Fruit fly (Drosophila melanogaster) whole organism, embryonic: ENCODE measurements around the gene inaE.

ENCODE experiments used
- CG14860 ChIP-seq: fragments of 200-800 bp; sonication (Bioruptor generic); IDR thresholded peaks from 3 replicates; pipeline ENCODE4 v1.3.6; 2022; ENCODE audit warnings: missing biosample characterization, missing genetic modification characterization; ENCODE audit not compliant: partially characterized antibody
- CG17328 ChIP-seq: fragments of 200-800 bp; sonication (Bioruptor generic); IDR thresholded peaks from 2 replicates; pipeline ENCODE4 v1.3.6; 2022; ENCODE audit warnings: missing biosample characterization, missing genetic modification characterization
- CG18476 ChIP-seq: fragments of 200-800 bp; sonication (Bioruptor generic); optimal IDR thresholded peaks from 2 replicates; lab custom pipeline; 2016; ENCODE audit warnings: missing biosample characterization, mild to moderate bottlenecking, missing genetic modification characterization
- CG2116 ChIP-seq: fragments of 200-800 bp; sonication (Bioruptor generic); optimal IDR thresholded peaks from 3 replicates; lab custom pipeline; 2018; ENCODE audit warnings: missing biosample characterization, mild to moderate bottlenecking, missing genetic modification characterization
- CG2120 ChIP-seq: fragments of 200-800 bp; sonication (Bioruptor generic); optimal IDR thresholded peaks from 3 replicates; lab custom pipeline; 2016; ENCODE audit warnings: missing biosample characterization, missing genetic modification characterization
- CG2202 ChIP-seq: fragments of 200-800 bp; sonication (Bioruptor generic); optimal IDR thresholded peaks from 2 replicates; lab custom pipeline; 2018; ENCODE audit warnings: missing biosample characterization, mild to moderate bottlenecking, missing genetic modification characterization
- CG32772 ChIP-seq: fragments of 200-800 bp; sonication (Bioruptor generic); IDR thresholded peaks from 2 replicates; pipeline ENCODE4 v1.3.6; 2022; ENCODE audit warnings: missing biosample characterization, missing genetic modification characterization
- CG33557 ChIP-seq: fragments of 200-800 bp; sonication (Bioruptor generic); optimal IDR thresholded peaks from 2 replicates; lab custom pipeline; 2019; ENCODE audit warnings: missing biosample characterization, mild to moderate bottlenecking, missing genetic modification characterization, moderate library complexity
- CG42726 ChIP-seq: fragments of 200-800 bp; sonication (Bioruptor generic); IDR thresholded peaks from 2 replicates; pipeline ENCODE4 v1.3.6; 2022; ENCODE audit warnings: missing biosample characterization, missing genetic modification characterization; ENCODE audit not compliant: partially characterized antibody
- CG6791 ChIP-seq: fragments of 200-800 bp; sonication (Bioruptor generic); IDR thresholded peaks from 3 replicates; pipeline ENCODE4 v1.3.6; 2022; ENCODE audit warnings: missing biosample characterization, missing genetic modification characterization; ENCODE audit not compliant: partially characterized antibody
- CG7839 ChIP-seq: fragments of 200-800 bp; sonication (Bioruptor generic); optimal IDR thresholded peaks from 3 replicates; lab custom pipeline; 2018; ENCODE audit warnings: missing biosample characterization, mild to moderate bottlenecking, missing genetic modification characterization, moderate library complexity
- CG9797 ChIP-seq: fragments of 200-800 bp; sonication (Bioruptor generic); optimal IDR thresholded peaks from 3 replicates; lab custom pipeline; 2018; ENCODE audit warnings: missing biosample characterization, mild to moderate bottlenecking, missing genetic modification characterization
- CHES-1-like ChIP-seq: fragments of 200-800 bp; sonication (Bioruptor generic); optimal IDR thresholded peaks from 2 replicates; lab custom pipeline; 2016; ENCODE audit warnings: missing biosample characterization, missing genetic modification characterization
- Dfd ChIP-seq, 2 experiments: fragments of >200 bp; optimal IDR thresholded peaks; 2 replicates each; lab custom pipeline; 2017; ENCODE audit warnings: missing biosample characterization in 2 of 2, missing genetic modification characterization in 2 of 2
- Dip2 ChIP-seq: fragments of 200-800 bp; sonication (Bioruptor generic); IDR thresholded peaks from 2 replicates; pipeline ENCODE4 v1.3.6; 2022; ENCODE audit warnings: missing biosample characterization, missing genetic modification characterization
- Dll ChIP-seq: fragments of 200-800 bp; sonication (Bioruptor generic); IDR thresholded peaks from 4 replicates; pipeline ENCODE4 v1.3.6; 2022; ENCODE audit warnings: missing biosample characterization, missing genetic modification characterization; ENCODE audit not compliant: partially characterized antibody
- E2f1 ChIP-seq: fragments of 200-800 bp; sonication (Bioruptor generic); IDR thresholded peaks from 2 replicates; pipeline ENCODE4 v1.3.6; 2022; ENCODE audit warnings: missing biosample characterization, missing genetic modification characterization
- E2f2 ChIP-seq: fragments of 200-800 bp; sonication (Bioruptor generic); IDR thresholded peaks from 2 replicates; pipeline ENCODE4 v1.3.6; 2022; ENCODE audit warnings: missing biosample characterization, missing genetic modification characterization
- ERR ChIP-seq: fragments of 200-800 bp; sonication (Bioruptor generic); optimal IDR thresholded peaks from 2 replicates; lab custom pipeline; 2016; ENCODE audit warnings: missing biosample characterization, missing genetic modification characterization
- Ets97D ChIP-seq: fragments of 200-800 bp; sonication (Bioruptor generic); optimal IDR thresholded peaks from 3 replicates; lab custom pipeline; 2016; ENCODE audit warnings: missing biosample characterization, missing genetic modification characterization
- Gsc ChIP-seq: fragments of 200-800 bp; sonication (Bioruptor generic); IDR thresholded peaks from 2 replicates; pipeline ENCODE4 v1.3.6; 2022; ENCODE audit warnings: missing biosample characterization, missing genetic modification characterization
- HLHmδ ChIP-seq: fragments of 200-800 bp; sonication (Bioruptor generic); optimal IDR thresholded peaks from 2 replicates; lab custom pipeline; 2018; ENCODE audit warnings: missing biosample characterization, mild to moderate bottlenecking, missing genetic modification characterization, moderate library complexity
- Hr78 ChIP-seq, 2 experiments: fragments of 200-800 bp in 1 of 2; fragments of >200 bp in 1 of 2; sonication (Bioruptor generic) in 1 of 2; optimal IDR thresholded peaks; 2 replicates each; lab custom pipeline; 2017 to 2019; ENCODE audit warnings: missing biosample characterization in 2 of 2, missing genetic modification characterization in 2 of 2, mild to moderate bottlenecking in 1 of 2, moderate library complexity in 1 of 2
- Hsf ChIP-seq: fragments of 200-800 bp; sonication (Bioruptor generic); optimal IDR thresholded peaks from 3 replicates; lab custom pipeline; 2016; ENCODE audit warnings: missing biosample characterization, missing genetic modification characterization
- Lhr ChIP-seq: fragments of 200-800 bp; sonication (Bioruptor generic); optimal IDR thresholded peaks from 3 replicates; lab custom pipeline; 2017; ENCODE audit warnings: mild to moderate bottlenecking, missing biosample characterization, missing genetic modification reagents, missing genetic modification characterization
- Med ChIP-seq: fragments of 200-800 bp; sonication (Bioruptor generic); peaks from one replicate; lab custom pipeline; 2016; ENCODE audit warnings: missing biosample characterization, missing genetic modification characterization, mild to moderate bottlenecking, inconsistent platforms, moderate library complexity
- Nf-YA ChIP-seq: fragments of 200-800 bp; sonication (Bioruptor generic); IDR thresholded peaks from 2 replicates; pipeline ENCODE4 v1.3.6; 2022; ENCODE audit warnings: missing biosample characterization, missing genetic modification characterization
- Sin3A ChIP-seq: fragments of >200 bp; optimal IDR thresholded peaks from 2 replicates; lab custom pipeline; 2018
- Sry-δ ChIP-seq: fragments of 200-800 bp; sonication (Bioruptor generic); optimal IDR thresholded peaks from 2 replicates; lab custom pipeline; 2016; ENCODE audit warnings: missing biosample characterization, missing genetic modification characterization
- Ssrp ChIP-seq: fragments of 200-800 bp; sonication (Bioruptor generic); optimal IDR thresholded peaks from 2 replicates; lab custom pipeline; 2018; ENCODE audit warnings: missing biosample characterization, mild to moderate bottlenecking, missing genetic modification characterization, moderate library complexity
- Stat92E ChIP-seq, 3 experiments: fragments of >200 bp in 2 of 3; fragments of 200-800 bp in 1 of 3; sonication (Bioruptor generic) in 1 of 3; optimal IDR thresholded peaks; 2 replicates each; lab custom pipeline; 2017 to 2019; ENCODE audit warnings: missing biosample characterization in 3 of 3, missing genetic modification characterization in 3 of 3, mild to moderate bottlenecking in 1 of 3, moderate library complexity in 1 of 3
- amos ChIP-seq: fragments of 200-800 bp; sonication (Bioruptor generic); IDR thresholded peaks from 2 replicates; pipeline ENCODE4 v1.3.6; 2022; ENCODE audit warnings: missing biosample characterization, missing genetic modification characterization; ENCODE audit not compliant: partially characterized antibody
- aop ChIP-seq: fragments of 200-800 bp; sonication (Bioruptor generic); IDR thresholded peaks from 2 replicates; pipeline ENCODE4 v1.3.6; 2022; ENCODE audit warnings: missing biosample characterization, missing genetic modification characterization
- bbx ChIP-seq: fragments of 200-800 bp; sonication (Bioruptor generic); IDR thresholded peaks from 2 replicates; pipeline ENCODE4 v1.3.6; 2022; ENCODE audit warnings: missing biosample characterization, missing genetic modification characterization; ENCODE audit not compliant: partially characterized antibody
- danr ChIP-seq: fragments of 200-800 bp; sonication (Bioruptor generic); IDR thresholded peaks from 2 replicates; pipeline ENCODE4 v1.3.6; 2022; ENCODE audit warnings: missing biosample characterization, missing genetic modification characterization
- dysf ChIP-seq: fragments of 200-800 bp; sonication (Bioruptor generic); IDR thresholded peaks from 3 replicates; pipeline ENCODE4 v1.3.6; 2022; ENCODE audit warnings: missing biosample characterization, missing genetic modification characterization
- exex ChIP-seq: fragments of 200-800 bp; sonication (Bioruptor generic); optimal IDR thresholded peaks from 4 replicates; lab custom pipeline; 2018; ENCODE audit warnings: missing biosample characterization, mild to moderate bottlenecking, missing genetic modification characterization, moderate library complexity
- gro ChIP-seq: fragments of 200-800 bp; sonication (Bioruptor generic); optimal IDR thresholded peaks from 2 replicates; lab custom pipeline; 2016; ENCODE audit warnings: missing biosample characterization, missing genetic modification characterization
- gsb-n ChIP-seq: fragments of 200-800 bp; sonication (Bioruptor generic); optimal IDR thresholded peaks from 3 replicates; lab custom pipeline; 2018; ENCODE audit warnings: missing biosample characterization, mild to moderate bottlenecking, missing genetic modification characterization
- inv ChIP-seq: fragments of 200-800 bp; sonication (Bioruptor generic); IDR thresholded peaks from 2 replicates; pipeline ENCODE4 v1.3.6; 2022; ENCODE audit warnings: missing biosample characterization, missing genetic modification characterization; ENCODE audit not compliant: partially characterized antibody
- maf-S ChIP-seq: fragments of 200-800 bp; sonication (Bioruptor generic); optimal IDR thresholded peaks from 2 replicates; lab custom pipeline; 2016; ENCODE audit warnings: missing biosample characterization, missing genetic modification characterization
- mld ChIP-seq: fragments of 200-800 bp; sonication (Bioruptor generic); IDR thresholded peaks from 3 replicates; pipeline ENCODE4 v1.3.6; 2022; ENCODE audit warnings: missing biosample characterization, missing genetic modification characterization; ENCODE audit not compliant: partially characterized antibody
- phol ChIP-seq: fragments of 200-800 bp; sonication (Bioruptor generic); optimal IDR thresholded peaks from 3 replicates; lab custom pipeline; 2018; ENCODE audit warnings: missing biosample characterization, mild to moderate bottlenecking, missing genetic modification characterization, moderate library complexity
- pzg ChIP-seq: fragments of 200-800 bp; sonication (Bioruptor generic); optimal IDR thresholded peaks from 3 replicates; lab custom pipeline; 2018; ENCODE audit warnings: missing biosample characterization, mild to moderate bottlenecking, missing genetic modification characterization, moderate library complexity
- scrt ChIP-seq: fragments of 200-800 bp; sonication (Bioruptor generic); optimal IDR thresholded peaks from 2 replicates; lab custom pipeline; 2018; ENCODE audit warnings: missing biosample characterization, mild to moderate bottlenecking, missing genetic modification characterization, moderate library complexity
- sens ChIP-seq: fragments of 200-800 bp; sonication (Bioruptor generic); peaks from one replicate; lab custom pipeline; 2016; ENCODE audit warnings: missing biosample characterization, missing genetic modification characterization
- sna ChIP-seq: fragments of 200-800 bp; sonication (Bioruptor generic); IDR thresholded peaks from 2 replicates; pipeline ENCODE4 v1.3.6; 2022; ENCODE audit warnings: missing biosample characterization, missing genetic modification characterization; ENCODE audit not compliant: partially characterized antibody
- stc ChIP-seq: fragments of 200-800 bp; sonication (Bioruptor generic); IDR thresholded peaks from 2 replicates; pipeline ENCODE4 v1.3.6; 2022; ENCODE audit warnings: missing biosample characterization, missing genetic modification characterization
- unc-4 ChIP-seq: fragments of 200-800 bp; sonication (Bioruptor generic); IDR thresholded peaks from 2 replicates; pipeline ENCODE4 v1.3.6; 2022; ENCODE audit warnings: missing biosample characterization, missing genetic modification characterization; ENCODE audit not compliant: partially characterized antibody
- zen2 ChIP-seq: fragments of 200-800 bp; sonication (Bioruptor generic); IDR thresholded peaks from 3 replicates; pipeline ENCODE4 v1.3.6; 2022; ENCODE audit warnings: missing biosample characterization, missing genetic modification characterization; ENCODE audit not compliant: partially characterized antibody

inaE gene

DNA sequence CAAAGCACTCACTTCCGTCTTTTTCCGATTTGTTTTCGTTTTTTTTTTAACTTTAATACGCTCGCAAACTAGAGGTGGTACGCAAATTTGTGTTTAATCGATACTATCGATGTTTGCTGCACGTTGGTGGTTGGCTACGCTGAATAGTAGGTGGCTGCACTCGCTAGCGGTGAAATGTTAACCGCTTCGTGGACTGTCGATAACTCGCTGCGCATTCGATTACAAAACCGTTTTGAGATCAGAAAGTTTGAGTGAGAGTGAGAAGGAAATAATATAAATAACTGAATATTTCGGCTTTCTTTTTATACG, 47.4 kb upstream of the inaE start, which contains the start of gene g (continued):
- no peak for TF ChIP-seq CG17328 (GFP tag; lab: Robert Waterston, UW)
- peak; percentile 63 for TF ChIP-seq sna (GFP tag; lab: Robert Waterston, UW)
- TF ChIP-seq zen2, result peak; percentile 52; the same call in 1 of the 3 replicates
- TF ChIP-seq Sin3A (lab: Kevin White, UChicago), result peak; percentile 69
- no peak for TF ChIP-seq stc (GFP tag; lab: Robert Waterston, UW)
- TF ChIP-seq CHES-1-like (GFP tag; lab: Kevin White, UChicago), result peak; percentile 46
- no peak for TF ChIP-seq gsb-n (tag; lab: Kevin White, UChicago)
- no peak for TF ChIP-seq exex (tag; lab: Kevin White, UChicago)
- TF ChIP-seq Lhr (GFP tag; lab: Kevin White, UChicago), result peak; percentile 40
- peak; percentile 90 for TF ChIP-seq Med (GFP tag; lab: Kevin White, UChicago)
- peak; percentile 8 for TF ChIP-seq ERR
- TF ChIP-seq CG42726, result peak; percentile 88
- TF ChIP-seq Ssrp (tag; lab: Kevin White, UChicago), result no peak
- no peak for TF ChIP-seq CG18476 (GFP tag; lab: Kevin White, UChicago)
- TF ChIP-seq CG2202 (tag; lab: Kevin White, UChicago), result no peak
- peak; percentile 84 for TF ChIP-seq unc-4 (GFP tag; lab: Robert Waterston, UW)
- no peak for TF ChIP-seq Hsf
- TF ChIP-seq Nf-YA (GFP tag; lab: Robert Waterston, UW), result no peak
- peak; percentile 82; the same call in 2 of the 3 replicates for TF ChIP-seq mld (GFP tag; lab: Robert Waterston, UW)
- peak; percentile 17; the same call in 1 of the 2 replicates for TF ChIP-seq CG32772
- peak; percentile 89 for TF ChIP-seq pzg
- TF ChIP-seq danr (GFP tag; lab: Robert Waterston, UW), result no peak
- TF ChIP-seq bbx (GFP tag; lab: Robert Waterston, UW), result peak; percentile 88
- no peak for TF ChIP-seq dysf
- no peak for TF ChIP-seq scrt (GFP tag; lab: Kevin White, UChicago)
- TF ChIP-seq aop, result no peak
- TF ChIP-seq Stat92E (GFP tag; optimal IDR thresholded peaks at IDR 0.05; lab: Kevin White, UChicago), result no peak
- TF ChIP-seq sens, result peak; percentile 50
- TF ChIP-seq CG14860 (GFP tag; lab: Robert Waterston, UW), result peak; percentile 80
- peak; percentile 70 for TF ChIP-seq E2f2
- no peak for TF ChIP-seq maf-S (GFP tag; lab: Kevin White, UChicago)
- TF ChIP-seq gro, result no peak
- TF ChIP-seq phol (tag; lab: Kevin White, UChicago), result peak; percentile 4
- no peak for TF ChIP-seq Dip2
- peak; percentile 96 for TF ChIP-seq Sry-δ (GFP tag; lab: Kevin White, UChicago)
- TF ChIP-seq Dfd (GFP tag; optimal IDR thresholded peaks at IDR 0.05; lab: Kevin White, UChicago), result no peak
- peak; percentile 95 for TF ChIP-seq CG6791 (GFP tag; lab: Robert Waterston, UW)
- no peak for TF ChIP-seq Gsc
- no peak for TF ChIP-seq CG33557 (GFP tag; lab: Kevin White, UChicago)
- TF ChIP-seq Ets97D (GFP tag; lab: Kevin White, UChicago), result peak; percentile 83
- TF ChIP-seq Hr78 (GFP tag; optimal IDR thresholded peaks at IDR 0.05; lab: Kevin White, UChicago), result no peak
- peak; percentile 88 for TF ChIP-seq inv (GFP tag; lab: Robert Waterston, UW)
- TF ChIP-seq CG9797 (GFP tag; lab: Kevin White, UChicago), result peak; percentile 26
- no peak for TF ChIP-seq CG7839 (tag; lab: Kevin White, UChicago)
- TF ChIP-seq amos (GFP tag; lab: Robert Waterston, UW), result peak; percentile 94
- peak; percentile 82 for TF ChIP-seq Dll (GFP tag; lab: Robert Waterston, UW)
- no peak for TF ChIP-seq HLHmδ (GFP tag; lab: Kevin White, UChicago)
- TF ChIP-seq CG2120, result peak; percentile 51
- peak; percentile 65 for TF ChIP-seq CG2116 (GFP tag; lab: Kevin White, UChicago)
- TF ChIP-seq E2f1 (GFP tag; lab: Robert Waterston, UW), result no peak
